Worm (Caenorhabditis elegans) whole organism, L4 larva: ENCODE results near the gene str-101.

Experiments used
- D1046.2 ChIP-seq: fragments of 200-800 bp; sonication (Bioruptor generic); IDR thresholded peaks from 2 replicates; pipeline ENCODE4 v1.3.6; 2022; ENCODE audit warnings: missing genetic modification characterization, missing compliant biosample characterization
- F26F4.8 ChIP-seq: fragments of 200-800 bp; sonication (Bioruptor generic); conservative IDR thresholded peaks from 2 replicates; pipeline ENCODE4 v1.3.6; 2022; ENCODE audit warnings: missing genetic modification characterization, missing compliant biosample characterization
- R02D3.7 ChIP-seq: fragments of 150-350 bp; sonication (generic microtip); optimal IDR thresholded peaks from 3 replicates; lab custom pipeline; 2014; ENCODE audit warnings: missing biosample characterization, missing genetic modification characterization
- Y48G9A.11 ChIP-seq: fragments of 200-800 bp; sonication (Bioruptor generic); IDR thresholded peaks from 2 replicates; pipeline ENCODE4 v1.3.6; 2022; ENCODE audit warnings: missing genetic modification reagents, missing genetic modification characterization, missing compliant biosample characterization
- Y75B8A.6 ChIP-seq: fragments of 200-800 bp; sonication (Bioruptor generic); IDR thresholded peaks from 2 replicates; pipeline ENCODE4 v1.3.6; 2022; ENCODE audit warnings: missing genetic modification reagents, missing genetic modification characterization, missing compliant biosample characterization
- ZK337.2 ChIP-seq: fragments of 200-800 bp; sonication (Bioruptor generic); IDR thresholded peaks from 2 replicates; pipeline ENCODE4 v1.3.6; 2022; ENCODE audit warnings: missing genetic modification reagents, missing genetic modification characterization, missing compliant biosample characterization
- aha-1 ChIP-seq: fragments of 150-350 bp; peaks from one replicate; lab custom pipeline; 2014; ENCODE audit warnings: missing biosample characterization, missing genetic modification characterization
- arid-1 ChIP-seq: fragments of 200-800 bp; sonication (Bioruptor generic); conservative IDR thresholded peaks from 2 replicates; pipeline ENCODE4 v1.3.6; 2022; ENCODE audit warnings: missing genetic modification reagents, missing genetic modification characterization, missing compliant biosample characterization
- ceh-28 ChIP-seq: fragments of 150-350 bp; optimal IDR thresholded peaks from 2 replicates; lab custom pipeline; 2014; ENCODE audit warnings: missing biosample characterization, missing genetic modification reagents, missing genetic modification characterization
- ceh-62 ChIP-seq: sonication (generic microtip); optimal IDR thresholded peaks from 2 replicates; lab custom pipeline; 2017; ENCODE audit warnings: missing biosample characterization, missing genetic modification characterization
- ctbp-1 ChIP-seq: fragments of 200-800 bp; sonication (Bioruptor generic); IDR thresholded peaks from 2 replicates; pipeline ENCODE4 v1.3.6; 2022; ENCODE audit warnings: missing genetic modification reagents, missing genetic modification characterization, missing compliant biosample characterization
- daf-16 ChIP-seq, 3 experiments: sonication (generic microtip); optimal IDR thresholded peaks; 2 replicates each; lab custom pipeline; 2016 to 2017; ENCODE audit warnings: missing genetic modification characterization in 3 of 3, missing genetic modification reagents in 3 of 3, mild to moderate bottlenecking in 2 of 3, missing compliant biosample characterization in 2 of 3, missing biosample characterization in 1 of 3, moderate library complexity in 1 of 3
- dmd-6 ChIP-seq: fragments of 200-800 bp; sonication (Bioruptor generic); IDR thresholded peaks from 2 replicates; pipeline ENCODE4 v1.3.6; 2022; ENCODE audit warnings: missing genetic modification reagents, missing genetic modification characterization, missing compliant biosample characterization
- duxl-1 ChIP-seq: sonication (generic microtip); optimal IDR thresholded peaks from 2 replicates; lab custom pipeline; 2016; ENCODE audit warnings: mild to moderate bottlenecking, missing genetic modification characterization, moderate library complexity, missing compliant biosample characterization; ENCODE audit not compliant: poor library complexity
- dve-1 ChIP-seq: sonication (generic microtip); optimal IDR thresholded peaks from 2 replicates; lab custom pipeline; 2017; ENCODE audit warnings: antibody characterized with exemption, mild to moderate bottlenecking, missing genetic modification characterization, missing compliant biosample characterization; ENCODE audit not compliant: insufficient read depth
- egl-27 ChIP-seq: sonication (generic microtip); optimal IDR thresholded peaks from 3 replicates; lab custom pipeline; 2017; ENCODE audit warnings: missing biosample characterization, missing genetic modification reagents, missing genetic modification characterization
- egl-43 ChIP-seq: fragments of 200-800 bp; sonication (Bioruptor generic); IDR thresholded peaks from 2 replicates; pipeline ENCODE4 v1.3.6; 2022; ENCODE audit warnings: missing genetic modification reagents, missing genetic modification characterization, missing compliant biosample characterization
- fkh-10 ChIP-seq: fragments of 150-350 bp; optimal IDR thresholded peaks from 2 replicates; lab custom pipeline; 2014; ENCODE audit warnings: missing biosample characterization, missing genetic modification reagents, missing genetic modification characterization
- gei-8 ChIP-seq: fragments of 200-800 bp; sonication (Bioruptor generic); optimal IDR thresholded peaks from 2 replicates; lab custom pipeline; 2018; ENCODE audit warnings: mild to moderate bottlenecking, missing genetic modification characterization, missing compliant biosample characterization
- hif-1 ChIP-seq, 2 experiments: sonication (generic microtip); optimal IDR thresholded peaks; 2 replicates each; lab custom pipeline; 2016 to 2017; ENCODE audit warnings: missing compliant biosample characterization in 2 of 2, missing genetic modification characterization in 2 of 2, missing genetic modification reagents in 2 of 2, missing genotype in 2 of 2, mild to moderate bottlenecking in 1 of 2
- hlh-11 ChIP-seq: fragments of 200-800 bp; sonication (Bioruptor generic); optimal IDR thresholded peaks from 2 replicates; lab custom pipeline; 2018; ENCODE audit warnings: mild to moderate bottlenecking, missing genetic modification characterization, missing compliant biosample characterization
- hlh-30 ChIP-seq: sonication (generic microtip); optimal IDR thresholded peaks from 2 replicates; lab custom pipeline; 2017; ENCODE audit warnings: antibody characterized with exemption, mild to moderate bottlenecking, missing genetic modification characterization, missing compliant biosample characterization; ENCODE audit not compliant: insufficient read depth
- hmg-1.1 ChIP-seq: fragments of 200-800 bp; sonication (Bioruptor generic); IDR thresholded peaks from 2 replicates; pipeline ENCODE4 v1.3.6; 2022; ENCODE audit warnings: missing genetic modification reagents, missing genetic modification characterization, missing compliant biosample characterization
- jun-1 ChIP-seq: fragments of 150-350 bp; optimal IDR thresholded peaks from 2 replicates; lab custom pipeline; 2014; ENCODE audit warnings: missing biosample characterization, missing genetic modification reagents, missing genetic modification characterization
- lin-1 ChIP-seq: fragments of 200-800 bp; sonication (Bioruptor generic); IDR thresholded peaks from 2 replicates; pipeline ENCODE4 v1.3.6; 2022; ENCODE audit warnings: missing genetic modification reagents, missing genetic modification characterization, missing compliant biosample characterization
- lsy-2 ChIP-seq, 2 experiments: fragments of 150-350 bp in 1 of 2; sonication (generic microtip) in 1 of 2; optimal IDR thresholded peaks; 2 replicates each; lab custom pipeline; 2014 to 2017; ENCODE audit warnings: missing biosample characterization in 2 of 2, missing genetic modification characterization in 2 of 2
- mdl-1 ChIP-seq, 2 experiments: fragments of 150-350 bp in 1 of 2; sonication (generic microtip) in 1 of 2; optimal IDR thresholded peaks; 2 replicates each; lab custom pipeline; 2014 to 2017; ENCODE audit warnings: missing biosample characterization in 2 of 2, missing genetic modification characterization in 2 of 2
- mep-1 ChIP-seq: fragments of 150-350 bp; sonication (generic microtip); optimal IDR thresholded peaks from 3 replicates; lab custom pipeline; 2014; ENCODE audit warnings: missing biosample characterization, missing genetic modification characterization
- mes-2 ChIP-seq: sonication (generic microtip); optimal IDR thresholded peaks from 2 replicates; lab custom pipeline; 2016; ENCODE audit warnings: missing genotype, mild to moderate bottlenecking, missing genetic modification characterization, missing compliant biosample characterization; ENCODE audit not compliant: poor library complexity, severe bottlenecking
- mxl-3 ChIP-seq: fragments of 200-800 bp; sonication (Bioruptor generic); optimal IDR thresholded peaks from 2 replicates; lab custom pipeline; 2018; ENCODE audit warnings: mild to moderate bottlenecking, missing genetic modification characterization, missing compliant biosample characterization
- nhr-10 ChIP-seq: fragments of 150-350 bp; optimal IDR thresholded peaks from 2 replicates; lab custom pipeline; 2014; ENCODE audit warnings: missing biosample characterization, missing genetic modification characterization
- nhr-11 ChIP-seq: fragments of 150-350 bp; optimal IDR thresholded peaks from 2 replicates; lab custom pipeline; 2014; ENCODE audit warnings: missing biosample characterization, missing genetic modification characterization
- nhr-28 ChIP-seq: fragments of 150-350 bp; optimal IDR thresholded peaks from 2 replicates; lab custom pipeline; 2014; ENCODE audit warnings: missing biosample characterization, missing genetic modification characterization
- nhr-41 ChIP-seq: fragments of 200-800 bp; sonication (Bioruptor generic); IDR thresholded peaks from 2 replicates; pipeline ENCODE4 v1.3.6; 2022; ENCODE audit warnings: missing genetic modification reagents, missing genetic modification characterization, missing compliant biosample characterization
- nhr-42 ChIP-seq: fragments of 200-800 bp; sonication (Bioruptor generic); IDR thresholded peaks from 2 replicates; pipeline ENCODE4 v1.3.6; 2022; ENCODE audit warnings: missing genetic modification characterization, missing compliant biosample characterization
- nhr-48 ChIP-seq: sonication (generic microtip); optimal IDR thresholded peaks from 2 replicates; lab custom pipeline; 2016; ENCODE audit warnings: mild to moderate bottlenecking, missing genetic modification characterization, missing compliant biosample characterization
- nhr-6 ChIP-seq: fragments of 150-350 bp; optimal IDR thresholded peaks from 2 replicates; lab custom pipeline; 2014; ENCODE audit warnings: missing biosample characterization, missing genetic modification characterization
- nhr-76 ChIP-seq: fragments of 150-350 bp; optimal IDR thresholded peaks from 2 replicates; lab custom pipeline; 2014; ENCODE audit warnings: missing biosample characterization, missing genetic modification characterization
- nhr-77 ChIP-seq: fragments of 150-350 bp; optimal IDR thresholded peaks from 2 replicates; lab custom pipeline; 2014; ENCODE audit warnings: missing biosample characterization, missing genetic modification characterization
- pha-4 ChIP-seq, 2 experiments: fragments of 150-350 bp in 1 of 2; fragments of 200-800 bp in 1 of 2; sonication (Bioruptor generic) in 1 of 2; IDR thresholded peaks in 1 of 2; optimal IDR thresholded peaks in 1 of 2; 2 replicates each; pipeline versions ENCODE4 v1.3.6 to Lab custom; 2014 to 2022; ENCODE audit warnings: missing genetic modification characterization in 2 of 2, missing genetic modification reagents in 2 of 2, missing biosample characterization in 1 of 2, missing compliant biosample characterization in 1 of 2
- pqm-1 ChIP-seq: sonication (generic microtip); optimal IDR thresholded peaks from 2 replicates; lab custom pipeline; 2017; ENCODE audit warnings: missing biosample characterization, missing genetic modification characterization
- sdz-12 ChIP-seq: fragments of 200-800 bp; sonication (Bioruptor generic); optimal IDR thresholded peaks from 2 replicates; lab custom pipeline; 2018; ENCODE audit warnings: mild to moderate bottlenecking, missing genetic modification characterization, missing compliant biosample characterization
- spr-3 ChIP-seq: fragments of 200-800 bp; sonication (Bioruptor generic); optimal IDR thresholded peaks from 2 replicates; lab custom pipeline; 2018; ENCODE audit warnings: mild to moderate bottlenecking, missing genetic modification characterization, missing compliant biosample characterization
- unc-39 ChIP-seq: sonication (generic microtip); optimal IDR thresholded peaks from 2 replicates; lab custom pipeline; 2017; ENCODE audit warnings: missing biosample characterization, missing genetic modification characterization
- zfp-3 ChIP-seq: fragments of 200-800 bp; sonication (Bioruptor generic); conservative IDR thresholded peaks from 2 replicates; pipeline ENCODE4 v1.3.6; 2022; ENCODE audit warnings: missing genetic modification reagents, missing genetic modification characterization, missing compliant biosample characterization
- ztf-11 ChIP-seq: fragments of 150-350 bp; optimal IDR thresholded peaks from 2 replicates; lab custom pipeline; 2014; ENCODE audit warnings: missing biosample characterization, missing genetic modification characterization

Gene str-101

DNA sequence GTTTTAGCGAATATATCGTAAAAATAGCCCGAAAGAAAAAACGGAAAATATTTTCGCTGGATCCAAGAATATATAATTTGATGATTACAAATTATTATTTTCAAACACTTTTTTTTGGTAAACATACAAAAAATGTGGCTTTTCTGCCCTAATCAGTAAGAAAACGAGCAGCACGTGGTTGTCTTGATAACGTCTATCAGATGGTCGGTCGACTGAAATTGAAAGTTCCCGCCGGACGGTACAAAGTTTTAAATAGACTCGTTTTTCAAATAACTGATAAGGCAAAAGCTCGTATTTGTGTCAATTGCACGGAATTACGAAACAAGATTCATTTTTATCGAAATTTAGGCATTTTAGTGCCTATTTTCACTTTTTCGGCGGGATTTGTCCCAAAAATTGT, 45.1 kb downstream of the str-101 start (continued):
- TF ChIP-seq lin-1 (GFP tag; lab: Robert Waterston, UW), result 0 out of 2 replicates have a peak, but pooled peaks have one; percentile 47
- no peak for TF ChIP-seq nhr-41 (GFP tag; lab: Robert Waterston, UW)
- TF ChIP-seq mxl-3, result peak; percentile 85
- TF ChIP-seq spr-3 (GFP tag; lab: Kevin White, UChicago), result no peak
- TF ChIP-seq R02D3.7 (tag; lab: Kevin White, UChicago), result no peak
- TF ChIP-seq gei-8 (GFP tag; lab: Kevin White, UChicago), result no peak
- TF ChIP-seq dmd-6 (GFP tag; lab: Robert Waterston, UW), result peak; percentile 99
- TF ChIP-seq unc-39 (tag; lab: Kevin White, UChicago), result no peak
- TF ChIP-seq duxl-1, result no peak
- no peak for TF ChIP-seq Y75B8A.6 (GFP tag; lab: Robert Waterston, UW)
- no peak for TF ChIP-seq hmg-1.1
- TF ChIP-seq lsy-2 (tag; optimal IDR thresholded peaks at IDR 0.05; lab: Kevin White, UChicago), result no peak
- peak; percentile 51 for TF ChIP-seq mes-2 (tag; lab: Kevin White, UChicago)
- TF ChIP-seq nhr-11 (tag; lab: Kevin White, UChicago), result no peak
- no peak for TF ChIP-seq arid-1 (GFP tag; lab: Robert Waterston, UW)
- TF ChIP-seq fkh-10 (GFP tag; lab: Kevin White, UChicago), result no peak
- TF ChIP-seq D1046.2 (GFP tag; lab: Robert Waterston, UW), result no peak
- TF ChIP-seq ztf-11, result no peak
- no peak for TF ChIP-seq nhr-42 (GFP tag; lab: Robert Waterston, UW)
- no peak for TF ChIP-seq ceh-62 (tag; lab: Kevin White, UChicago)
- TF ChIP-seq sdz-12 (GFP tag; lab: Kevin White, UChicago), result no peak
- TF ChIP-seq egl-27 (tag; lab: Kevin White, UChicago), result no peak
- no peak for TF ChIP-seq jun-1

DNA sequence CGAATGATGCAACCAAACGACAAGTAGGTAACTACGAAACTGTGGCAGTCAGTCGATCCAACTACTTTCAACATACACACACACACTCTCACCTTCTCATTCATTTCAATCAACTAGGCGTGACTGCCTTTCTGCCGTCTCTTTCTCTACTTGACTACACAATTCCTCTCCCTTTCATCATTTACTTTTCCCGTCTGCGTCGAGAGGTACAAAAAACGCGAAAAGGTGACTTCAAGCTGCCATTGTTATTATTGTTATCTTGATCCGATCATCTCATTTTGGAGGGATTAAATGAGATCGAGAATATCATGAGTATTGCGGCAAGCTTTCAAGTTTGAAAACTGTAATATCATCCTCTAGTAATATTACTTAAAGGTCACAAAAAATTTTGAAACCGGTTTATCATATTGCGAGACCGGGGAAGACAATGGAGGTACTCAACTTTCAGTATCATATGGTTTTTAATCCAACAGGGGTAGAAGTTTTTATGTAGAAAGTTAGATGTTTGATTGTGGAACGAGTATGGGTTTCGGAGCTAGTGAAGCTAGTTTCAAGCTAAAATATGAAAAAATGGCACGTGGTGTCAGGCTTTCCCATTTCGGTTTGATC, 47.6 kb downstream of the str-101 start:
- TF ChIP-seq jun-1 (no peak), nhr-6 (peak; percentile 41), mep-1 (tag; lab: Kevin White, UChicago) (peak; percentile 55), mdl-1 (tag; optimal IDR thresholded peaks at IDR 0.05; lab: Kevin White, UChicago) (peak in 1 of 2 experiments; percentile 36), nhr-10 (tag; lab: Kevin White, UChicago) (no peak), dve-1 (tag; lab: Kevin White, UChicago) (peak; percentile 92), daf-16 (GFP tag; optimal IDR thresholded peaks at IDR 0.05; lab: Kevin White, UChicago) (no peak), daf-16 (tag; optimal IDR thresholded peaks at IDR 0.05; lab: Kevin White, UChicago) (peak; percentile 30), nhr-48 (tag; lab: Kevin White, UChicago) (peak; percentile 13), hlh-11 (tag; lab: Kevin White, UChicago) (peak; percentile 71), pha-4 (GFP tag; IDR thresholded peaks at IDR 0.05; lab: Robert Waterston, UW) (no peak), pha-4 (tag; optimal IDR thresholded peaks at IDR 0.05; lab: Kevin White, UChicago) (no peak), nhr-76 (tag; lab: Kevin White, UChicago) (no peak), ctbp-1 (GFP tag; lab: Robert Waterston, UW) (0 out of 2 replicates have a peak, but pooled peaks have one; percentile 40), dmd-6 (GFP tag; lab: Robert Waterston, UW) (peak; percentile 55), mes-2 (tag; lab: Kevin White, UChicago) (peak; percentile 42), lin-1 (GFP tag; lab: Robert Waterston, UW) (no peak), pqm-1 (tag; lab: Kevin White, UChicago) (peak; percentile 1), Y75B8A.6 (GFP tag; lab: Robert Waterston, UW) (no peak), F26F4.8 (GFP tag; lab: Robert Waterston, UW) (no peak), ZK337.2 (no peak), fkh-10 (GFP tag; lab: Kevin White, UChicago) (no peak), nhr-77 (peak; percentile 44), Y48G9A.11 (GFP tag; lab: Robert Waterston, UW) (no peak), egl-43 (GFP tag; lab: Robert Waterston, UW) (0 out of 2 replicates have a peak, but pooled peaks have one; percentile 35), aha-1 (no peak), nhr-11 (tag; lab: Kevin White, UChicago) (peak; percentile 60), hlh-30 (peak; percentile 73), zfp-3 (GFP tag; lab: Robert Waterston, UW) (no peak), ceh-28 (tag; lab: Kevin White, UChicago) (no peak), lsy-2 (tag; optimal IDR thresholded peaks at IDR 0.05; lab: Kevin White, UChicago) (peak in 1 of 2 experiments; percentile 42), hif-1 (tag; optimal IDR thresholded peaks at IDR 0.05; lab: Kevin White, UChicago) (peak in 1 of 2 experiments; percentile 26), nhr-28 (tag; lab: Kevin White, UChicago) (peak; percentile 96)
